Worm (Caenorhabditis elegans): ENCODE data around the gene C15H9.5.

The C15H9.5 gene

ce11 chrX:6091967-6092366 is 1.1 kb upstream of the C15H9.5 start, which contains the start of gene hsp-3 (continued):
- TF ChIP-seq T23F11.4 (GFP tag; optimal IDR thresholded peaks at IDR 0.05) (peak; percentile 86), C08G9.2 (tag; optimal IDR thresholded peaks at IDR 0.05) (peak; percentile 28), ceh-2 (tag; optimal IDR thresholded peaks at IDR 0.05) (peak; percentile 47), tbx-7 (tag; optimal IDR thresholded peaks at IDR 0.05) (peak; percentile 66), ahr-1 (tag; optimal IDR thresholded peaks at IDR 0.05) (peak; percentile 21), hlh-15 (tag; optimal IDR thresholded peaks at IDR 0.05) (no peak)

ce11 chrX:6092533-6092932 is 567 bp upstream of the C15H9.5 start:
- peak; percentile 13 for TF ChIP-seq rnt-1 (tag; optimal IDR thresholded peaks at IDR 0.05)
- no peak for TF ChIP-seq zip-5 (tag; optimal IDR thresholded peaks at IDR 0.05)
- no peak for TF ChIP-seq C08G9.2 (tag; optimal IDR thresholded peaks at IDR 0.05)
- TF ChIP-seq C38D4.7 (GFP tag; optimal IDR thresholded peaks at IDR 0.05): no peak
- TF ChIP-seq unc-86 (tag; optimal IDR thresholded peaks at IDR 0.05): no peak
- no peak for TF ChIP-seq ceh-45 (GFP tag; IDR thresholded peaks at IDR 0.05)

- no peak for TF ChIP-seq ama-1 (optimal IDR thresholded peaks at IDR 0.05)
- TF ChIP-seq ceh-45 (GFP tag; IDR thresholded peaks at IDR 0.05): no peak
- no peak for TF ChIP-seq hlh-8 (tag; optimal IDR thresholded peaks at IDR 0.05)
- no peak for TF ChIP-seq ceh-24 (tag; optimal IDR thresholded peaks at IDR 0.05)
- no peak for TF ChIP-seq ceh-30 (tag; optimal IDR thresholded peaks at IDR 0.05)
- peak; percentile 53 for TF ChIP-seq tbx-2 (tag; optimal IDR thresholded peaks at IDR 0.05)
- peak; percentile 76 for TF ChIP-seq sox-2 (GFP tag; IDR thresholded peaks at IDR 0.05)
- TF ChIP-seq nfya-1 (tag; optimal IDR thresholded peaks at IDR 0.05): peak; percentile 74
- TF ChIP-seq lin-11 (tag; optimal IDR thresholded peaks at IDR 0.05): no peak
- no peak for TF ChIP-seq elt-2 (tag; optimal IDR thresholded peaks at IDR 0.05)
- TF ChIP-seq ceh-9 (tag; optimal IDR thresholded peaks at IDR 0.05): no peak
- TF ChIP-seq pros-1 (tag; optimal IDR thresholded peaks at IDR 0.05): no peak
- no peak for TF ChIP-seq T23F11.4 (GFP tag; optimal IDR thresholded peaks at IDR 0.05)
- peak; percentile 6 for TF ChIP-seq ceh-19 (GFP tag; optimal IDR thresholded peaks at IDR 0.05)
- TF ChIP-seq hlh-15 (tag; optimal IDR thresholded peaks at IDR 0.05): no peak
- TF ChIP-seq madf-2 (tag; optimal IDR thresholded peaks at IDR 0.05): no peak
- no peak for TF ChIP-seq ztf-16 (tag; optimal IDR thresholded peaks at IDR 0.05)
- no peak for TF ChIP-seq ceh-6 (GFP tag; optimal IDR thresholded peaks at IDR 0.05)
- no peak for TF ChIP-seq odd-2 (tag; optimal IDR thresholded peaks at IDR 0.05)
- TF ChIP-seq fkh-10 (GFP tag; optimal IDR thresholded peaks at IDR 0.05): no peak
- no peak for TF ChIP-seq ahr-1 (tag; optimal IDR thresholded peaks at IDR 0.05)
- no peak for TF ChIP-seq ets-4 (tag; optimal IDR thresholded peaks at IDR 0.05)
- peak; percentile 23 for TF ChIP-seq ref-2 (tag; optimal IDR thresholded peaks at IDR 0.05)
- no peak for TF ChIP-seq K09A11.1 (tag; optimal IDR thresholded peaks at IDR 0.05; ENCODE audit: insufficient read depth)
- TF ChIP-seq pag-3 (tag; optimal IDR thresholded peaks at IDR 0.05; ENCODE audit: borderline replicate concordance): no peak
- TF ChIP-seq gmeb-2 (tag; optimal IDR thresholded peaks at IDR 0.05): no peak
- no peak for TF ChIP-seq nhr-11 (tag; optimal IDR thresholded peaks at IDR 0.05)
- TF ChIP-seq fax-1 (tag; optimal IDR thresholded peaks at IDR 0.05): no peak
- no peak for TF ChIP-seq C38D4.7 (GFP tag; optimal IDR thresholded peaks at IDR 0.05)
- no peak for TF ChIP-seq pha-4 (tag; optimal IDR thresholded peaks at IDR 0.05)
- no peak for TF ChIP-seq pat-9 (tag; optimal IDR thresholded peaks at IDR 0.05)
- no peak for TF ChIP-seq mec-3 (tag; optimal IDR thresholded peaks at IDR 0.05; ENCODE audit: borderline replicate concordance)
- TF ChIP-seq F13H6.1 (tag; optimal IDR thresholded peaks at IDR 0.05): no peak
- TF ChIP-seq hlh-6 (tag; optimal IDR thresholded peaks at IDR 0.05): no peak
- peak; percentile 71 for TF ChIP-seq pha-2 (tag; optimal IDR thresholded peaks at IDR 0.05)
- TF ChIP-seq fkh-6 (tag; optimal IDR thresholded peaks at IDR 0.05): no peak
- TF ChIP-seq sdc-2 (tag; optimal IDR thresholded peaks at IDR 0.05): peak; percentile 56
- peak; percentile 57 for TF ChIP-seq ceh-31 (tag; optimal IDR thresholded peaks at IDR 0.05)
- TF ChIP-seq Y22D7AL.16 (tag; optimal IDR thresholded peaks at IDR 0.05): no peak
- peak; percentile 61 for TF ChIP-seq unc-42 (tag; optimal IDR thresholded peaks at IDR 0.05)
- no peak for TF ChIP-seq syd-9 (tag; optimal IDR thresholded peaks at IDR 0.05)
- no peak for TF ChIP-seq pqm-1 (tag; optimal IDR thresholded peaks at IDR 0.05)
- no peak for TF ChIP-seq K02D7.2 (tag; optimal IDR thresholded peaks at IDR 0.05)
- TF ChIP-seq ttx-3 (tag; optimal IDR thresholded peaks at IDR 0.05): no peak
Observed at ce11 chrX:6097551-6097950, 4.5 kb downstream of the C15H9.5 start, which contains the start of gene C15H9.4. C15H9.4 (plus strand) TSS chrX:6097643.
